Worm (Caenorhabditis elegans): ENCODE results near the gene T13C2.2.

T13C2.2 gene

ce11 chrII:6783377-6783829 lies 8.6 kb upstream of the T13C2.2 start, which contains the start of gene gldi-2:
Gene gldi-2, plus strand, starts transcription at chrII:6783427.
- TF ChIP-seq nhr-129 (tag; optimal IDR thresholded peaks at IDR 0.05) (no peak), gmeb-1 (tag; optimal IDR thresholded peaks at IDR 0.05) (no peak)

- TF ChIP-seq F13H6.1 (tag; optimal IDR thresholded peaks at IDR 0.05): no peak
- TF ChIP-seq nhr-23 (tag; optimal IDR thresholded peaks at IDR 0.05): no peak
- no peak for TF ChIP-seq peb-1 (tag; optimal IDR thresholded peaks at IDR 0.05)
- TF ChIP-seq nhr-21 (tag; optimal IDR thresholded peaks at IDR 0.05): no peak
- TF ChIP-seq alr-1 (tag; optimal IDR thresholded peaks at IDR 0.05): no peak
- no peak for TF ChIP-seq nhr-77 (tag; optimal IDR thresholded peaks at IDR 0.05)
- no peak for TF ChIP-seq nhr-237 (tag; optimal IDR thresholded peaks at IDR 0.05)
- no peak for TF ChIP-seq sem-4 (tag; optimal IDR thresholded peaks at IDR 0.05)
These were observed 3.2 kb upstream of the T13C2.2 start, which contains the start of gene T13C2.3 for ce11 chrII:6788672-6789298. Gene T13C2.3, plus strand, starts transcription at chrII:6789248.

- TF ChIP-seq nhr-25 (tag; optimal IDR thresholded peaks at IDR 0.05): no peak
- peak; percentile 51 for TF ChIP-seq nhr-129 (tag; optimal IDR thresholded peaks at IDR 0.05)
- peak; percentile 30 for TF ChIP-seq sma-9 (GFP tag; optimal IDR thresholded peaks at IDR 0.05)
- no peak for TF ChIP-seq sma-9 (tag; optimal IDR thresholded peaks at IDR 0.05)
- peak; percentile 51 for TF ChIP-seq C34F6.9 (tag; optimal IDR thresholded peaks at IDR 0.05)
- TF ChIP-seq blmp-1 (tag; optimal IDR thresholded peaks at IDR 0.05; ENCODE audit: insufficient read depth): peak; percentile 22
- TF ChIP-seq F13H6.1 (tag; optimal IDR thresholded peaks at IDR 0.05): no peak
- no peak for TF ChIP-seq lin-13 (GFP tag; optimal IDR thresholded peaks at IDR 0.05)
- peak; percentile 13 for TF ChIP-seq sma-3 (GFP tag; optimal IDR thresholded peaks at IDR 0.05)
- TF ChIP-seq nhr-21 (tag; optimal IDR thresholded peaks at IDR 0.05): no peak
- TF ChIP-seq mdl-1 (tag; optimal IDR thresholded peaks at IDR 0.05): no peak
- peak; percentile 6 for TF ChIP-seq crh-2 (tag; optimal IDR thresholded peaks at IDR 0.05)
- TF ChIP-seq fos-1 (tag; optimal IDR thresholded peaks at IDR 0.05): peak; percentile 66
- no peak for TF ChIP-seq ztf-11 (tag; optimal IDR thresholded peaks at IDR 0.05)
These were observed 8.2 kb downstream of the T13C2.2 start, which contains the start of gene F31E8.4 for ce11 chrII:6800104-6800711. Gene F31E8.4, minus strand, starts transcription at chrII:6800154.

- TF ChIP-seq Y55F3AM.14 (GFP tag; optimal IDR thresholded peaks at IDR 0.05) (no peak), nhr-25 (tag; optimal IDR thresholded peaks at IDR 0.05) (no peak), peb-1 (tag; optimal IDR thresholded peaks at IDR 0.05) (no peak), aly-2 (tag; optimal IDR thresholded peaks at IDR 0.05) (no peak), skn-1 (tag; optimal IDR thresholded peaks at IDR 0.05) (no peak), unc-62 (GFP tag; optimal IDR thresholded peaks at IDR 0.05) (no peak), nhr-11 (tag; optimal IDR thresholded peaks at IDR 0.05) (no peak), nhr-6 (tag; optimal IDR thresholded peaks at IDR 0.05) (no peak), nhr-77 (tag; optimal IDR thresholded peaks at IDR 0.05) (no peak)
These were observed 9.3 kb downstream of the T13C2.2 start for ce11 chrII:6801262-6801661.

- TF ChIP-seq elt-1 (tag; optimal IDR thresholded peaks at IDR 0.05): no peak
- TF ChIP-seq nhr-25 (tag; optimal IDR thresholded peaks at IDR 0.05): no peak
- TF ChIP-seq blmp-1 (tag; optimal IDR thresholded peaks at IDR 0.05; ENCODE audit: insufficient read depth): no peak
- TF ChIP-seq nhr-77 (tag; optimal IDR thresholded peaks at IDR 0.05): no peak
- TF ChIP-seq peb-1 (tag; optimal IDR thresholded peaks at IDR 0.05): no peak
- TF ChIP-seq alr-1 (tag; optimal IDR thresholded peaks at IDR 0.05): no peak
- no peak for TF ChIP-seq dmd-4 (tag; optimal IDR thresholded peaks at IDR 0.05)
- TF ChIP-seq elt-3 (tag; optimal IDR thresholded peaks at IDR 0.05): no peak
- no peak for TF ChIP-seq unc-62 (GFP tag; optimal IDR thresholded peaks at IDR 0.05)
These were observed 11.0 kb downstream of the T13C2.2 start, which contains the start of gene tab-1 for ce11 chrII:6803024-6803423. Gene tab-1, plus strand, starts transcription at chrII:6803324.

- TF ChIP-seq ceh-82 (tag; optimal IDR thresholded peaks at IDR 0.05) (no peak), ama-1 (optimal IDR thresholded peaks at IDR 0.05) (no peak), skn-1 (tag; optimal IDR thresholded peaks at IDR 0.05) (no peak), nhr-129 (tag; optimal IDR thresholded peaks at IDR 0.05) (no peak), elt-3 (tag; optimal IDR thresholded peaks at IDR 0.05) (no peak), sma-9 (GFP tag; optimal IDR thresholded peaks at IDR 0.05) (no peak), sma-9 (tag; optimal IDR thresholded peaks at IDR 0.05) (no peak), ztf-1 (GFP tag; conservative IDR thresholded peaks at IDR 0.05) (no peak), ceh-16 (tag; optimal IDR thresholded peaks at IDR 0.05) (no peak), nhr-6 (tag; optimal IDR thresholded peaks at IDR 0.05) (no peak), peb-1 (tag; optimal IDR thresholded peaks at IDR 0.05) (no peak), Y55F3AM.14 (GFP tag; optimal IDR thresholded peaks at IDR 0.05) (no peak), snpc-4 (tag; optimal IDR thresholded peaks at IDR 0.05) (no peak), lsy-2 (tag; optimal IDR thresholded peaks at IDR 0.05) (no peak), F13H6.1 (tag; optimal IDR thresholded peaks at IDR 0.05) (no peak), nhr-21 (tag; optimal IDR thresholded peaks at IDR 0.05) (no peak), lin-13 (GFP tag; optimal IDR thresholded peaks at IDR 0.05) (no peak), gmeb-1 (tag; optimal IDR thresholded peaks at IDR 0.05) (no peak), egl-27 (tag; optimal IDR thresholded peaks at IDR 0.05) (no peak)
These were observed 15.2 kb downstream of the T13C2.2 start, which contains the start of gene F31E8.5 for ce11 chrII:6807162-6807561. Gene F31E8.5, minus strand, starts transcription at chrII:6807262.

All from whole organism, L2 larva.